Worm (Caenorhabditis elegans): ENCODE data around the gene nhr-228.

- TF ChIP-seq ztf-23 (GFP tag; IDR thresholded peaks at IDR 0.05): no peak
- no peak for TF ChIP-seq flt-1 (GFP tag; IDR thresholded peaks at IDR 0.05)
- no peak for TF ChIP-seq ztf-29 (GFP tag; IDR thresholded peaks at IDR 0.05)
Observed at ce11 chrV:2254553-2255124, 26.9 kb upstream of the nhr-228 start, which contains the start of gene str-253.

Data from whole organism, midembryonic.